Worm (Caenorhabditis elegans) whole organism, L1 larva: ENCODE results near the gene ifet-1.

ENCODE experiments used
- C16A3.4 ChIP-seq: fragments of 150-350 bp; optimal IDR thresholded peaks from 2 replicates; lab custom pipeline; 2014; ENCODE audit warnings: missing biosample characterization, missing genetic modification characterization
- ceh-88 ChIP-seq: fragments of 200-800 bp; sonication (Bioruptor generic); IDR thresholded peaks from 2 replicates; pipeline ENCODE4 v1.3.6; 2022; ENCODE audit warnings: missing genetic modification characterization, missing compliant biosample characterization
- dpl-1 ChIP-seq, 3 experiments: fragments of 150-350 bp in 2 of 3; sonication (generic microtip) in 1 of 3; optimal IDR thresholded peaks; 2 replicates each; lab custom pipeline; 2014 to 2017; ENCODE audit warnings: missing biosample characterization in 3 of 3, missing genetic modification characterization in 3 of 3, missing genetic modification reagents in 3 of 3
- dsc-1 ChIP-seq: sonication (generic microtip); optimal IDR thresholded peaks from 2 replicates; lab custom pipeline; 2016; ENCODE audit warnings: mild to moderate bottlenecking, missing genetic modification characterization, missing compliant biosample characterization
- efl-1 ChIP-seq, 4 experiments: fragments of 150-350 bp; optimal IDR thresholded peaks in 3 of 4; peaks in 1 of 4; 1 replicate in 1 of 4; 2 replicates in 3 of 4; lab custom pipeline; 2014; ENCODE audit warnings: missing biosample characterization in 2 of 4, missing genetic modification characterization in 2 of 4, missing genetic modification reagents in 2 of 4
- elt-2 ChIP-seq: sonication (generic microtip); optimal IDR thresholded peaks from 2 replicates; lab custom pipeline; 2016; ENCODE audit warnings: missing genetic modification characterization, mild to moderate bottlenecking, inconsistent platforms, missing compliant biosample characterization, missing genetic modification reagents
- fkh-8 ChIP-seq: sonication (generic microtip); optimal IDR thresholded peaks from 2 replicates; lab custom pipeline; 2016; ENCODE audit warnings: mild to moderate bottlenecking, missing genetic modification characterization, missing compliant biosample characterization
- grh-1 ChIP-seq: fragments of 200-800 bp; sonication (Bioruptor generic); IDR thresholded peaks from 2 replicates; pipeline ENCODE4 v1.3.6; 2022; ENCODE audit warnings: missing genetic modification reagents, missing genetic modification characterization, missing compliant biosample characterization
- irx-1 ChIP-seq: sonication (generic microtip); optimal IDR thresholded peaks from 2 replicates; lab custom pipeline; 2016; ENCODE audit warnings: missing genetic modification characterization, missing compliant biosample characterization
- isw-1 ChIP-seq: fragments of 200-800 bp; sonication (Bioruptor generic); IDR thresholded peaks from 2 replicates; pipeline ENCODE4 v1.3.6; 2022; ENCODE audit warnings: missing genetic modification characterization, missing compliant biosample characterization
- lin-14 ChIP-seq: fragments of 200-800 bp; sonication (Bioruptor generic); optimal IDR thresholded peaks from 2 replicates; lab custom pipeline; 2018; ENCODE audit warnings: mild to moderate bottlenecking, missing genetic modification characterization, moderate library complexity, missing compliant biosample characterization
- lsy-2 ChIP-seq, 2 experiments: fragments of 150-350 bp; optimal IDR thresholded peaks; 2 replicates each; lab custom pipeline; 2014; ENCODE audit warnings: missing biosample characterization in 2 of 2, missing genetic modification characterization in 2 of 2
- mab-9 ChIP-seq: fragments of 200-800 bp; sonication (Bioruptor generic); IDR thresholded peaks from 2 replicates; pipeline ENCODE4 v1.3.6; 2022; ENCODE audit warnings: missing genetic modification reagents, missing genetic modification characterization, missing compliant biosample characterization
- nhr-19 ChIP-seq: fragments of 200-800 bp; sonication (Bioruptor generic); conservative IDR thresholded peaks from 2 replicates; pipeline ENCODE4 v1.3.6; 2022; ENCODE audit warnings: missing genetic modification characterization, missing compliant biosample characterization
- nhr-47 ChIP-seq: sonication (generic microtip); optimal IDR thresholded peaks from 2 replicates; lab custom pipeline; 2016; ENCODE audit warnings: mild to moderate bottlenecking, missing genetic modification characterization, moderate library complexity, missing compliant biosample characterization
- nhr-71 ChIP-seq: sonication (generic microtip); optimal IDR thresholded peaks from 2 replicates; lab custom pipeline; 2016; ENCODE audit warnings: mild to moderate bottlenecking, missing genetic modification characterization, moderate library complexity, missing compliant biosample characterization
- nhr-90 ChIP-seq: sonication (generic microtip); optimal IDR thresholded peaks from 2 replicates; lab custom pipeline; 2016; ENCODE audit warnings: mild to moderate bottlenecking, missing genetic modification characterization, missing compliant biosample characterization; ENCODE audit not compliant: poor library complexity
- rnt-1 ChIP-seq: sonication (generic microtip); optimal IDR thresholded peaks from 2 replicates; lab custom pipeline; 2016; ENCODE audit warnings: mild to moderate bottlenecking, missing genetic modification characterization, moderate library complexity, missing compliant biosample characterization
- snpc-4 ChIP-seq: fragments of 150-350 bp; optimal IDR thresholded peaks from 2 replicates; lab custom pipeline; 2014; ENCODE audit warnings: missing biosample characterization, missing genetic modification characterization
- snu-23 ChIP-seq: sonication (generic microtip); optimal IDR thresholded peaks from 2 replicates; lab custom pipeline; 2016; ENCODE audit warnings: missing genetic modification characterization, missing compliant biosample characterization
- swsn-7 ChIP-seq: sonication (generic microtip); optimal IDR thresholded peaks from 2 replicates; lab custom pipeline; 2016; ENCODE audit warnings: missing genetic modification characterization, missing compliant biosample characterization
- unc-86 ChIP-seq: sonication (generic microtip); optimal IDR thresholded peaks from 2 replicates; lab custom pipeline; 2016; ENCODE audit warnings: missing genetic modification characterization, missing compliant biosample characterization
- xbp-1 ChIP-seq: sonication (generic microtip); optimal IDR thresholded peaks from 2 replicates; lab custom pipeline; 2016; ENCODE audit warnings: missing genetic modification characterization, missing compliant biosample characterization
- zip-4 ChIP-seq: fragments of 200-800 bp; sonication (Bioruptor generic); optimal IDR thresholded peaks from 2 replicates; lab custom pipeline; 2018; ENCODE audit warnings: mild to moderate bottlenecking, missing genetic modification characterization, moderate library complexity, missing compliant biosample characterization

Gene ifet-1

DNA sequence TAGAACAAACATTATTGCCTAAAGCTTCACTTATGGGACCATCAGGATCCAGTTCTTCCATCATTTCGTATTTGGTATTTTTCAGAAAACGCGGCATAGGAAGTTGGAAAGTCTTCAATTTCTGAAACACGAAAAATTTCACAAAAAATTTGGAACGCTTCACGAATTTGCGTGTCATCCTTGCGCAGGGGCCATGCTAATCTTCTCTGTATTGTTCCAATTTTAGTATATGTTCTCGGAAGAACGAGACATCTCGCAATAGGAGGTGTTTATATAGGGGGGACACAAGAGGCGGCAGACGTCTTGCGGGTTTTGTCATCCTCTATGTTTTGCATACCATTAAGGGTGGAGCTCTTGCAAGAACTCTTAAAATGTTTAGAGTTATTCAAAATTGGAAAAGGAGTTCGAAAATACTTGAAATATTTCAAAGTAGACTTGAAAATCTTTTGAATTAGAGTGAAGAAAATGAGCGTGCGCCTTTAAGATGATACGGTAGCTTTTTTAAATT is 48.2 kb downstream of the ifet-1 start:
- peak; percentile 6 for TF ChIP-seq elt-2
- TF ChIP-seq unc-86 (tag; lab: Kevin White, UChicago), result peak; percentile 6
- TF ChIP-seq snu-23, result peak; percentile 23
- TF ChIP-seq ceh-88, result peak; percentile 35; the same call in 1 of the 2 replicates
- peak; percentile 96 for TF ChIP-seq snpc-4 (tag; lab: Kevin White, UChicago)
- peak; percentile 86 for TF ChIP-seq nhr-19 (GFP tag; lab: Robert Waterston, UW)
- peak in 1 of 3 experiments; percentile 30 for TF ChIP-seq dpl-1 (GFP tag; optimal IDR thresholded peaks at IDR 0.05; lab: Kevin White, UChicago)
- 0 out of 2 replicates have a peak, but pooled peaks have one; percentile 14 for TF ChIP-seq isw-1 (GFP tag; lab: Robert Waterston, UW)
- TF ChIP-seq grh-1 (GFP tag; lab: Robert Waterston, UW), result peak; percentile 40; the same call in 1 of the 2 replicates
- peak; percentile 26 for TF ChIP-seq lin-14 (GFP tag; lab: Kevin White, UChicago)
- TF ChIP-seq nhr-90, result peak; percentile 27
- peak; percentile 9 for TF ChIP-seq xbp-1 (tag; lab: Kevin White, UChicago)
- TF ChIP-seq fkh-8, result peak; percentile 3
- TF ChIP-seq nhr-47 (tag; lab: Kevin White, UChicago), result peak; percentile 63
- TF ChIP-seq dsc-1, result peak; percentile 43
- peak; percentile 6 for TF ChIP-seq C16A3.4
- peak; percentile 38 for TF ChIP-seq rnt-1 (tag; lab: Kevin White, UChicago)
- TF ChIP-seq irx-1 (tag; lab: Kevin White, UChicago), result peak; percentile 19
- peak in 1 of 2 experiments; percentile 26 for TF ChIP-seq efl-1 (optimal IDR thresholded peaks at IDR 0.05; lab: Kevin White, UChicago)
- peak in 1 of 2 experiments; percentile 88 for TF ChIP-seq efl-1 (GFP tag; optimal IDR thresholded peaks at IDR 0.05 in 1 of 2; lab: Kevin White, UChicago)
- TF ChIP-seq zip-4 (GFP tag; lab: Kevin White, UChicago), result peak; percentile 29
- peak in 1 of 2 experiments; percentile 21 for TF ChIP-seq lsy-2 (tag; optimal IDR thresholded peaks at IDR 0.05; lab: Kevin White, UChicago)
- peak; percentile 67 for TF ChIP-seq mab-9 (GFP tag; lab: Robert Waterston, UW)
- TF ChIP-seq swsn-7 (tag; lab: Kevin White, UChicago), result peak; percentile 45
- peak; percentile 41 for TF ChIP-seq nhr-71
